Fruit fly (Drosophila melanogaster): Measurements from ENCODE around the gene CG13386.

dm6 chr2L:8398721-8399120, at the start of gene CG13386:
- no peak for TF ChIP-seq cnc (optimal IDR thresholded peaks at IDR 0.05)
- TF ChIP-seq CG14711 (tag; optimal IDR thresholded peaks at IDR 0.05): no peak
- no peak for TF ChIP-seq cic (GFP tag; optimal IDR thresholded peaks at IDR 0.05)
- TF ChIP-seq Clk (GFP tag; optimal IDR thresholded peaks at IDR 0.05): no peak
- TF ChIP-seq ovo (GFP tag; optimal IDR thresholded peaks at IDR 0.05): no peak
- no peak for TF ChIP-seq kay (GFP tag; ENCODE audit: borderline replicate concordance)
